Worm (Caenorhabditis elegans): ENCODE measurements around the gene swsn-1.

The swsn-1 gene

ce11 chrV:20279811-20280317 is 30.6 kb upstream of the swsn-1 start, which contains the start of gene pqn-94:
Gene pqn-94, minus strand, starts transcription at chrV:20279861.
- TF ChIP-seq nhr-77 (tag; optimal IDR thresholded peaks at IDR 0.05): no peak
- peak; percentile 75 for TF ChIP-seq pha-4 (tag; optimal IDR thresholded peaks at IDR 0.05)
- no peak for TF ChIP-seq nhr-43 (tag; optimal IDR thresholded peaks at IDR 0.05; ENCODE audit: poor library complexity, severe bottlenecking)
- no peak for TF ChIP-seq lin-39 (tag; optimal IDR thresholded peaks at IDR 0.05)
- no peak for TF ChIP-seq hmg-11 (tag; optimal IDR thresholded peaks at IDR 0.05)

- TF ChIP-seq lin-39 (tag; optimal IDR thresholded peaks at IDR 0.05) (no peak), aly-2 (tag; optimal IDR thresholded peaks at IDR 0.05) (no peak), unc-62 (GFP tag; optimal IDR thresholded peaks at IDR 0.05) (no peak), elt-2 (tag; optimal IDR thresholded peaks at IDR 0.05) (no peak), nhr-237 (tag; optimal IDR thresholded peaks at IDR 0.05) (no peak), lsy-12 (tag; optimal IDR thresholded peaks at IDR 0.05) (no peak), nhr-12 (tag; optimal IDR thresholded peaks at IDR 0.05) (no peak), mml-1 (tag; optimal IDR thresholded peaks at IDR 0.05) (no peak), nhr-25 (tag; optimal IDR thresholded peaks at IDR 0.05) (no peak), nhr-43 (tag; optimal IDR thresholded peaks at IDR 0.05; ENCODE audit: poor library complexity, severe bottlenecking) (no peak), fos-1 (tag; optimal IDR thresholded peaks at IDR 0.05) (no peak), nfya-1 (tag; optimal IDR thresholded peaks at IDR 0.05; ENCODE audit: insufficient read depth) (no peak), daf-12 (tag; optimal IDR thresholded peaks at IDR 0.05) (no peak), unc-39 (tag; optimal IDR thresholded peaks at IDR 0.05) (no peak), lin-15B (tag; optimal IDR thresholded peaks at IDR 0.05) (no peak), R02D3.7 (tag; optimal IDR thresholded peaks at IDR 0.05) (no peak), snpc-4 (tag; optimal IDR thresholded peaks at IDR 0.05) (no peak), nhr-76 (tag; optimal IDR thresholded peaks at IDR 0.05) (no peak), jun-1 (tag; optimal IDR thresholded peaks at IDR 0.05) (no peak), skn-1 (tag; optimal IDR thresholded peaks at IDR 0.05) (no peak)
Measured at ce11 chrV:20279309-20279708, 30.0 kb upstream of the swsn-1 start.

- TF ChIP-seq unc-39 (tag; optimal IDR thresholded peaks at IDR 0.05): no peak
- no peak for TF ChIP-seq nhr-237 (tag; optimal IDR thresholded peaks at IDR 0.05)
Measured at ce11 chrV:20276923-20277322, 27.6 kb upstream of the swsn-1 start.

DNA sequence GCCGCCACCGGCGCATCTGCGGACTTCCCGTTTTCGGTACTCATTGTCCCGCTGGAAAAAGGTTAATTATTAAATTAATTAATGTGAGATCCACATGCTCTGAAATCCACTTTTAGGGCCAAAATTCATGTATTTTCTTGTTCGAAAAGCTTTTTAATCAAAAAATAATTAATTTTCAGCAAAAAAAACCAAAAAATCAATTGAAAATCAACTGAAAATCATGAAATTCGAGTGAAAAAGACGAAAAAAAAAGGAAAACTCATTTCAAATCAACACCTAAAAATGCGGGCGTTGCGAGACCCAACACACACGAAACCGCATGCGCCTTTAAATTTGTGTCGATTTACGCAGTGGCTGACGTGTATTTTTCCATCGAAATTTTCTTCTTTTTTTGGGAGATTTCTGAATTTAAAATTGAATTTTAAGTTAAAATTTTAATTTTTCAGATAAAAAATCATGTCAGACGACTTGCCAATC is 20.4 kb upstream of the swsn-1 start, which contains the start of the genes prmt-1 and cdkr-3:
Gene prmt-1 (minus strand): TSS at position 51 of the 477 bp plus-strand sequence.
Gene cdkr-3 (plus strand): TSS at position 447 of the 477 bp plus-strand sequence.
- peak; percentile 7 for TF ChIP-seq fkh-10 (GFP tag; optimal IDR thresholded peaks at IDR 0.05)
- peak; percentile 77 for TF ChIP-seq lin-15B (tag; optimal IDR thresholded peaks at IDR 0.05)
- no peak for TF ChIP-seq tbx-2 (tag; optimal IDR thresholded peaks at IDR 0.05)
- peak; percentile 18 for TF ChIP-seq nhr-23 (tag; optimal IDR thresholded peaks at IDR 0.05)
- TF ChIP-seq R02D3.7 (tag; optimal IDR thresholded peaks at IDR 0.05): peak; percentile 87
- TF ChIP-seq ztf-11 (tag; optimal IDR thresholded peaks at IDR 0.05): no peak
- TF ChIP-seq nfya-1 (tag; optimal IDR thresholded peaks at IDR 0.05; ENCODE audit: insufficient read depth): peak; percentile 65
- TF ChIP-seq pqm-1 (tag; optimal IDR thresholded peaks at IDR 0.05): peak; percentile 12
- TF ChIP-seq pha-4 (tag; optimal IDR thresholded peaks at IDR 0.05): peak; percentile 75
- no peak for TF ChIP-seq elt-3 (tag; optimal IDR thresholded peaks at IDR 0.05)
- no peak for TF ChIP-seq nhr-43 (tag; optimal IDR thresholded peaks at IDR 0.05; ENCODE audit: poor library complexity, severe bottlenecking)
- TF ChIP-seq snpc-4 (tag; optimal IDR thresholded peaks at IDR 0.05): peak; percentile 15
- peak; percentile 53 for TF ChIP-seq lin-39 (tag; optimal IDR thresholded peaks at IDR 0.05)
- TF ChIP-seq egl-5 (tag; optimal IDR thresholded peaks at IDR 0.05): peak; percentile 29
- no peak for TF ChIP-seq elt-1 (tag; optimal IDR thresholded peaks at IDR 0.05)
- no peak for TF ChIP-seq daf-12 (tag; optimal IDR thresholded peaks at IDR 0.05)

- TF ChIP-seq sea-2 (GFP tag; optimal IDR thresholded peaks at IDR 0.05): no peak
- no peak for TF ChIP-seq pqm-1 (tag; optimal IDR thresholded peaks at IDR 0.05)
- TF ChIP-seq pha-4 (tag; optimal IDR thresholded peaks at IDR 0.05): no peak
- no peak for TF ChIP-seq nhr-28 (tag; optimal IDR thresholded peaks at IDR 0.05)
- TF ChIP-seq jun-1 (tag; optimal IDR thresholded peaks at IDR 0.05): no peak
- no peak for TF ChIP-seq elt-3 (tag; optimal IDR thresholded peaks at IDR 0.05)
- TF ChIP-seq nhr-67 (tag; optimal IDR thresholded peaks at IDR 0.05): no peak
- no peak for TF ChIP-seq nhr-77 (tag; optimal IDR thresholded peaks at IDR 0.05)
- no peak for TF ChIP-seq ceh-9 (tag; optimal IDR thresholded peaks at IDR 0.05)
- TF ChIP-seq egl-27 (tag; optimal IDR thresholded peaks at IDR 0.05): no peak
Measured at ce11 chrV:20266992-20267391, 17.7 kb upstream of the swsn-1 start, which contains the start of gene mdt-17. Gene mdt-17, minus strand, starts transcription at chrV:20267247.

Measured in whole organism, L3 larva.